Fruit fly (Drosophila melanogaster) whole organism, embryonic: ENCODE results near the gene CG34301.

Experiments used
- B-H1 ChIP-seq: fragments of 200-800 bp; sonication (Bioruptor generic); IDR thresholded peaks from 3 replicates; pipeline ENCODE4 v1.3.6; 2022; ENCODE audit warnings: missing biosample characterization, missing genetic modification characterization
- CG10267 ChIP-seq: fragments of 200-800 bp; sonication (Bioruptor generic); optimal IDR thresholded peaks from 2 replicates; lab custom pipeline; 2018; ENCODE audit warnings: missing biosample characterization, mild to moderate bottlenecking, missing genetic modification characterization, moderate library complexity
- CG11093 ChIP-seq: fragments of 200-800 bp; sonication (Bioruptor generic); IDR thresholded peaks from 3 replicates; pipeline ENCODE4 v1.3.6; 2022; ENCODE audit warnings: missing biosample characterization, missing genetic modification characterization
- CG12942 ChIP-seq: fragments of 200-800 bp; sonication (Bioruptor generic); optimal IDR thresholded peaks from 3 replicates; lab custom pipeline; 2016; ENCODE audit warnings: missing biosample characterization, missing genetic modification characterization
- CG15011 ChIP-seq: fragments of 200-800 bp; sonication (Bioruptor generic); optimal IDR thresholded peaks from 3 replicates; lab custom pipeline; 2018; ENCODE audit warnings: missing biosample characterization, mild to moderate bottlenecking, missing genetic modification characterization
- CG15479 ChIP-seq: fragments of 200-800 bp; sonication (Bioruptor generic); optimal IDR thresholded peaks from 3 replicates; lab custom pipeline; 2019; ENCODE audit warnings: missing biosample characterization, mild to moderate bottlenecking, missing genetic modification characterization, moderate library complexity
- CG16813 ChIP-seq: fragments of 200-800 bp; sonication (Bioruptor generic); IDR thresholded peaks from 3 replicates; pipeline ENCODE4 v1.3.6; 2022; ENCODE audit warnings: missing biosample characterization, missing genetic modification characterization; ENCODE audit not compliant: partially characterized antibody
- CG16815 ChIP-seq: fragments of 200-800 bp; sonication (Bioruptor generic); optimal IDR thresholded peaks from 3 replicates; lab custom pipeline; 2017; ENCODE audit warnings: missing biosample characterization, mild to moderate bottlenecking, missing genetic modification characterization
- CG30020 ChIP-seq: fragments of 200-800 bp; optimal IDR thresholded peaks from 2 replicates; lab custom pipeline; 2019; ENCODE audit warnings: missing biosample characterization, mild to moderate bottlenecking, missing genetic modification characterization, moderate library complexity
- CG3838 ChIP-seq: fragments of 200-800 bp; sonication (Bioruptor generic); optimal IDR thresholded peaks from 3 replicates; lab custom pipeline; 2016; ENCODE audit warnings: missing biosample characterization, missing genetic modification characterization
- CG3995 ChIP-seq: fragments of 200-800 bp; sonication (Bioruptor generic); optimal IDR thresholded peaks from 3 replicates; lab custom pipeline; 2016; ENCODE audit warnings: missing biosample characterization, missing genetic modification characterization
- CG42726 ChIP-seq: fragments of 200-800 bp; sonication (Bioruptor generic); IDR thresholded peaks from 2 replicates; pipeline ENCODE4 v1.3.6; 2022; ENCODE audit warnings: missing biosample characterization, missing genetic modification characterization; ENCODE audit not compliant: partially characterized antibody
- CG4360 ChIP-seq: fragments of 200-800 bp; sonication (Bioruptor generic); IDR thresholded peaks from 2 replicates; pipeline ENCODE4 v1.3.6; 2022; ENCODE audit warnings: missing biosample characterization, missing genetic modification characterization
- CG4404 ChIP-seq: fragments of 200-800 bp; sonication (Bioruptor generic); IDR thresholded peaks from 2 replicates; pipeline ENCODE4 v1.3.6; 2022; ENCODE audit warnings: missing biosample characterization, missing genetic modification characterization
- CG6683 ChIP-seq: fragments of 200-800 bp; sonication (Bioruptor generic); optimal IDR thresholded peaks from 2 replicates; lab custom pipeline; 2017; ENCODE audit warnings: missing biosample characterization, mild to moderate bottlenecking, missing genetic modification characterization, missing genetic modification reagents
- CG7372 ChIP-seq: fragments of 200-800 bp; sonication (Bioruptor generic); IDR thresholded peaks from 2 replicates; pipeline ENCODE4 v1.3.6; 2022; ENCODE audit warnings: missing biosample characterization, missing genetic modification characterization
- CG8089 ChIP-seq: fragments of 200-800 bp; sonication (Bioruptor generic); optimal IDR thresholded peaks from 3 replicates; lab custom pipeline; 2016; ENCODE audit warnings: missing biosample characterization, missing genetic modification characterization
- CG9727 ChIP-seq: fragments of 200-800 bp; sonication (Bioruptor generic); optimal IDR thresholded peaks from 3 replicates; lab custom pipeline; 2017; ENCODE audit warnings: missing biosample characterization, mild to moderate bottlenecking, missing genetic modification characterization
- Chrac-16 ChIP-seq: fragments of 200-800 bp; sonication (Bioruptor generic); optimal IDR thresholded peaks from 3 replicates; lab custom pipeline; 2016; ENCODE audit warnings: missing biosample characterization, missing genetic modification characterization
- CrebB ChIP-seq: fragments of 200-800 bp; sonication (Bioruptor generic); optimal IDR thresholded peaks from 3 replicates; lab custom pipeline; 2018; ENCODE audit warnings: missing biosample characterization, mild to moderate bottlenecking, missing genetic modification characterization
- Dp ChIP-seq: fragments of 200-800 bp; sonication (Bioruptor generic); optimal IDR thresholded peaks from 2 replicates; lab custom pipeline; 2018; ENCODE audit warnings: missing biosample characterization, mild to moderate bottlenecking, missing genetic modification characterization, moderate library complexity
- ERR ChIP-seq: fragments of 200-800 bp; sonication (Bioruptor generic); optimal IDR thresholded peaks from 2 replicates; lab custom pipeline; 2016; ENCODE audit warnings: missing biosample characterization, missing genetic modification characterization
- Elba2 ChIP-seq: fragments of 200-800 bp; sonication (Bioruptor generic); optimal IDR thresholded peaks from 3 replicates; lab custom pipeline; 2016; ENCODE audit warnings: missing biosample characterization, missing genetic modification characterization
- Ets97D ChIP-seq: fragments of 200-800 bp; sonication (Bioruptor generic); optimal IDR thresholded peaks from 3 replicates; lab custom pipeline; 2016; ENCODE audit warnings: missing biosample characterization, missing genetic modification characterization
- Fer2 ChIP-seq: fragments of 200-800 bp; sonication (Bioruptor generic); optimal IDR thresholded peaks from 2 replicates; lab custom pipeline; 2018; ENCODE audit warnings: missing biosample characterization, mild to moderate bottlenecking, missing genetic modification characterization, moderate library complexity
- H2.0 ChIP-seq: fragments of 200-800 bp; sonication (Bioruptor generic); IDR thresholded peaks from 2 replicates; pipeline ENCODE4 v1.3.6; 2022; ENCODE audit warnings: missing biosample characterization, missing genetic modification characterization
- Lpt ChIP-seq: fragments of >200 bp; optimal IDR thresholded peaks from 2 replicates; lab custom pipeline; 2018; ENCODE audit warnings: missing biosample characterization, missing genetic modification characterization
- NC2β ChIP-seq: fragments of 200-800 bp; sonication (Bioruptor generic); optimal IDR thresholded peaks from 2 replicates; lab custom pipeline; 2016; ENCODE audit warnings: missing biosample characterization, missing genetic modification characterization
- Opbp ChIP-seq: fragments of 200-800 bp; sonication (Bioruptor generic); IDR thresholded peaks from 3 replicates; pipeline ENCODE4 v1.3.6; 2022; ENCODE audit warnings: missing biosample characterization, missing genetic modification characterization; ENCODE audit not compliant: partially characterized antibody
- Xbp1 ChIP-seq: fragments of 200-800 bp; sonication (Bioruptor generic); optimal IDR thresholded peaks from 3 replicates; lab custom pipeline; 2016; ENCODE audit warnings: missing biosample characterization, mild to moderate bottlenecking, missing genetic modification characterization
- YL-1 ChIP-seq: fragments of 200-800 bp; sonication (Bioruptor generic); optimal IDR thresholded peaks from 3 replicates; lab custom pipeline; 2017; ENCODE audit warnings: missing biosample characterization, mild to moderate bottlenecking, missing genetic modification characterization
- aop ChIP-seq: fragments of 200-800 bp; sonication (Bioruptor generic); IDR thresholded peaks from 2 replicates; pipeline ENCODE4 v1.3.6; 2022; ENCODE audit warnings: missing biosample characterization, missing genetic modification characterization
- ap ChIP-seq: fragments of 200-800 bp; sonication (Bioruptor generic); IDR thresholded peaks from 2 replicates; pipeline ENCODE4 v1.3.6; 2022; ENCODE audit warnings: missing biosample characterization, missing genetic modification characterization
- crp ChIP-seq, 2 experiments: fragments of 200-800 bp; sonication (Bioruptor generic); optimal IDR thresholded peaks; 2 replicates in 1 of 2; 3 replicates in 1 of 2; lab custom pipeline; 2017; ENCODE audit warnings: missing biosample characterization in 2 of 2, missing genetic modification characterization in 2 of 2, mild to moderate bottlenecking in 1 of 2, moderate library complexity in 1 of 2
- dati ChIP-seq: fragments of 200-800 bp; sonication (Bioruptor generic); IDR thresholded peaks from 2 replicates; pipeline ENCODE4 v1.3.6; 2022; ENCODE audit warnings: missing biosample characterization, missing genetic modification characterization
- dm ChIP-seq: fragments of 200-800 bp; sonication (Bioruptor generic); optimal IDR thresholded peaks from 3 replicates; lab custom pipeline; 2016; ENCODE audit warnings: missing biosample characterization, missing genetic modification characterization
- en ChIP-seq: fragments of 200-800 bp; sonication (Bioruptor generic); optimal IDR thresholded peaks from 2 replicates; lab custom pipeline; 2016; ENCODE audit warnings: missing biosample characterization, missing genetic modification characterization
- fru ChIP-seq: fragments of >200 bp; optimal IDR thresholded peaks from 2 replicates; lab custom pipeline; 2017
- ftz-f1 ChIP-seq: fragments of 200-800 bp; sonication (Bioruptor generic); optimal IDR thresholded peaks from 2 replicates; lab custom pipeline; 2016; ENCODE audit warnings: missing biosample characterization, missing genetic modification characterization
- gfzf ChIP-seq: fragments of 200-800 bp; sonication (Bioruptor generic); optimal IDR thresholded peaks from 2 replicates; lab custom pipeline; 2016; ENCODE audit warnings: missing biosample characterization, mild to moderate bottlenecking, missing genetic modification characterization, moderate library complexity
- ham ChIP-seq: fragments of 200-800 bp; sonication (Bioruptor generic); IDR thresholded peaks from 2 replicates; pipeline ENCODE4 v1.3.6; 2022; ENCODE audit warnings: missing biosample characterization, missing genetic modification characterization
- hb ChIP-seq: fragments of 200-800 bp; sonication (Bioruptor generic); IDR thresholded peaks from 3 replicates; pipeline ENCODE4 v1.3.6; 2022; ENCODE audit warnings: missing biosample characterization, missing genetic modification characterization; ENCODE audit not compliant: partially characterized antibody
- mirr ChIP-seq: fragments of 200-800 bp; sonication (Bioruptor generic); optimal IDR thresholded peaks from 3 replicates; lab custom pipeline; 2018; ENCODE audit warnings: missing biosample characterization, mild to moderate bottlenecking, missing genetic modification characterization
- mld ChIP-seq: fragments of 200-800 bp; sonication (Bioruptor generic); IDR thresholded peaks from 3 replicates; pipeline ENCODE4 v1.3.6; 2022; ENCODE audit warnings: missing biosample characterization, missing genetic modification characterization; ENCODE audit not compliant: partially characterized antibody
- nerfin-1 ChIP-seq: fragments of 200-800 bp; sonication (Bioruptor generic); optimal IDR thresholded peaks from 3 replicates; lab custom pipeline; 2019; ENCODE audit warnings: missing biosample characterization, mild to moderate bottlenecking, missing genetic modification characterization, moderate library complexity
- sens-2 ChIP-seq: fragments of 200-800 bp; sonication (Bioruptor generic); IDR thresholded peaks from 2 replicates; pipeline ENCODE4 v1.3.6; 2022; ENCODE audit warnings: missing biosample characterization, missing genetic modification characterization
- tll ChIP-seq, 2 experiments: fragments of 200-800 bp in 1 of 2; fragments of >200 bp in 1 of 2; sonication (Bioruptor generic) in 1 of 2; optimal IDR thresholded peaks; 2 replicates each; lab custom pipeline; 2017 to 2019; ENCODE audit warnings: missing biosample characterization in 2 of 2, missing genetic modification characterization in 2 of 2, mild to moderate bottlenecking in 1 of 2, moderate library complexity in 1 of 2
- unc-4 ChIP-seq: fragments of 200-800 bp; sonication (Bioruptor generic); IDR thresholded peaks from 2 replicates; pipeline ENCODE4 v1.3.6; 2022; ENCODE audit warnings: missing biosample characterization, missing genetic modification characterization; ENCODE audit not compliant: partially characterized antibody
- z ChIP-seq: fragments of 200-800 bp; sonication (Bioruptor generic); IDR thresholded peaks from 3 replicates; pipeline ENCODE4 v1.3.6; 2022; ENCODE audit warnings: missing biosample characterization, missing genetic modification characterization
- zen ChIP-seq: fragments of 200-800 bp; sonication (Bioruptor generic); optimal IDR thresholded peaks from 3 replicates; lab custom pipeline; 2018; ENCODE audit warnings: missing biosample characterization, mild to moderate bottlenecking, missing genetic modification characterization, moderate library complexity
- zfh1 ChIP-seq: fragments of 200-800 bp; sonication (Bioruptor generic); IDR thresholded peaks from 3 replicates; pipeline ENCODE4 v1.3.6; 2022; ENCODE audit warnings: missing biosample characterization, missing genetic modification characterization

The CG34301 gene

DNA sequence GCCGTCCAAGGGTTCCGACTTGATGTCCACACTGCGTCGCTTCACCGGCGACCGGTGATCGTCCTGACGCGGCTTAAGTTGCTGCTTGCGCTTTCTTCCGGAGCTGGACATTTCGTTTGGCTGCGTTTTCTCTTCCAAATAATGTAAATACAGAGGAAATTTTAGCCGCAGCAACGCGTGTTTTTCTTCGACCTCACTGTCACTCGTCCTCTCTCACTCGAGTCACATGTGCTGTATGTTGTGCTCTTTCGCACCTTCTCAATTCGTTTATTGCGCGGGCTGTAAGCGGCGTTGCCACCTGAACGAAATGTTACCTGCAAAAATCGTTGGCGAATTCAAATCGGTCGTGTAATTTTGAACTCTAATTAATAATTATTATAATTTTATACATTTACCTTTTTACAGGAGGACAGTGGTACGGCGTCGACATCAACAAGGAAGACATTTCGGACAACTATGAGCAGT lies 32.2 kb downstream of the CG34301 start, which contains the start of gene CG9839 (continued):
- no peak for TF ChIP-seq Lpt (GFP tag; lab: Kevin White, UChicago)
- TF ChIP-seq CG42726 (GFP tag; lab: Robert Waterston, UW), result 0 out of 2 replicates have a peak, but pooled peaks have one; percentile 41
- no peak for TF ChIP-seq unc-4 (GFP tag; lab: Robert Waterston, UW)
- no peak for TF ChIP-seq mld (GFP tag; lab: Robert Waterston, UW)
- peak; percentile 80 for TF ChIP-seq CG15479 (GFP tag; lab: Kevin White, UChicago)
- no peak for TF ChIP-seq z (GFP tag; lab: Robert Waterston, UW)
- TF ChIP-seq CG6683 (GFP tag; lab: Kevin White, UChicago), result no peak
- no peak for TF ChIP-seq CG11093
- TF ChIP-seq ap (GFP tag; lab: Robert Waterston, UW), result no peak
- no peak for TF ChIP-seq mirr
- no peak for TF ChIP-seq CrebB (tag; lab: Kevin White, UChicago)
- TF ChIP-seq Opbp, result peak; percentile 51; the same call in 1 of the 3 replicates
- no peak for TF ChIP-seq ERR (GFP tag; lab: Kevin White, UChicago)
- TF ChIP-seq fru (lab: Kevin White, UChicago), result no peak
- TF ChIP-seq Elba2 (GFP tag; lab: Kevin White, UChicago), result no peak
- peak; percentile 79 for TF ChIP-seq Dp (GFP tag; lab: Kevin White, UChicago)
- TF ChIP-seq CG16813, result no peak
- TF ChIP-seq B-H1 (GFP tag; lab: Robert Waterston, UW), result no peak
- no peak for TF ChIP-seq Chrac-16 (GFP tag; lab: Kevin White, UChicago)
- no peak for TF ChIP-seq gfzf (GFP tag; lab: Kevin White, UChicago)
- TF ChIP-seq CG3838 (GFP tag; lab: Kevin White, UChicago), result no peak
- peak; percentile 62 for TF ChIP-seq CG3995 (GFP tag; lab: Kevin White, UChicago)
- no peak for TF ChIP-seq CG8089
- TF ChIP-seq zfh1 (GFP tag; lab: Robert Waterston, UW), result 0 out of 3 replicates have a peak, but pooled peaks have one; percentile 28
- no peak for TF ChIP-seq ftz-f1 (GFP tag; lab: Kevin White, UChicago)
- TF ChIP-seq tll (GFP tag; optimal IDR thresholded peaks at IDR 0.05; lab: Kevin White, UChicago), result no peak
- no peak for TF ChIP-seq H2.0 (GFP tag; lab: Robert Waterston, UW)
- peak; percentile 68 for TF ChIP-seq YL-1 (GFP tag; lab: Kevin White, UChicago)
- no peak for TF ChIP-seq crp (GFP tag; optimal IDR thresholded peaks at IDR 0.05; lab: Kevin White, UChicago)
- TF ChIP-seq CG10267 (tag; lab: Kevin White, UChicago), result no peak
- no peak for TF ChIP-seq en (GFP tag; lab: Kevin White, UChicago)
- TF ChIP-seq CG12942 (GFP tag; lab: Kevin White, UChicago), result no peak
- TF ChIP-seq Xbp1 (GFP tag; lab: Kevin White, UChicago), result no peak
- no peak for TF ChIP-seq ham (GFP tag; lab: Robert Waterston, UW)
- no peak for TF ChIP-seq sens-2
- TF ChIP-seq NC2β, result no peak
- no peak for TF ChIP-seq CG16815 (GFP tag; lab: Kevin White, UChicago)
- TF ChIP-seq CG4360 (GFP tag; lab: Robert Waterston, UW), result no peak
- no peak for TF ChIP-seq CG30020
- no peak for TF ChIP-seq CG15011
- TF ChIP-seq CG4404 (GFP tag; lab: Robert Waterston, UW), result no peak
- TF ChIP-seq dati (GFP tag; lab: Robert Waterston, UW), result no peak
- no peak for TF ChIP-seq zen (tag; lab: Kevin White, UChicago)
- no peak for TF ChIP-seq aop (GFP tag; lab: Robert Waterston, UW)
- TF ChIP-seq Fer2, result no peak
- TF ChIP-seq CG9727 (GFP tag; lab: Kevin White, UChicago), result no peak
- no peak for TF ChIP-seq nerfin-1 (tag; lab: Kevin White, UChicago)
- TF ChIP-seq CG7372 (GFP tag; lab: Robert Waterston, UW), result no peak
- TF ChIP-seq Ets97D (GFP tag; lab: Kevin White, UChicago), result peak; percentile 13
- peak; percentile 77 for TF ChIP-seq dm (GFP tag; lab: Kevin White, UChicago)
- no peak for TF ChIP-seq hb
